Worm (Caenorhabditis elegans) whole organism, L4 larva: ENCODE data around the gene alkb-7.

Source experiments
- F49E8.2 ChIP-seq: sonication (generic microtip); optimal IDR thresholded peaks from 2 replicates; lab custom pipeline; 2016; ENCODE audit warnings: missing compliant biosample characterization, mild to moderate bottlenecking, missing genetic modification characterization, borderline replicate concordance
- Y48G9A.11 ChIP-seq: fragments of 200-800 bp; sonication (Bioruptor generic); IDR thresholded peaks from 2 replicates; pipeline ENCODE4 v1.3.6; 2022; ENCODE audit warnings: missing genetic modification reagents, missing genetic modification characterization, missing compliant biosample characterization
- ZK337.2 ChIP-seq: fragments of 200-800 bp; sonication (Bioruptor generic); IDR thresholded peaks from 2 replicates; pipeline ENCODE4 v1.3.6; 2022; ENCODE audit warnings: missing genetic modification reagents, missing genetic modification characterization, missing compliant biosample characterization
- daf-19 ChIP-seq: fragments of 200-800 bp; sonication (Bioruptor generic); conservative IDR thresholded peaks from 2 replicates; pipeline ENCODE4 v1.3.6; 2022; ENCODE audit warnings: missing genetic modification characterization, missing compliant biosample characterization
- egl-27 ChIP-seq: sonication (generic microtip); optimal IDR thresholded peaks from 3 replicates; lab custom pipeline; 2017; ENCODE audit warnings: missing biosample characterization, missing genetic modification reagents, missing genetic modification characterization
- madf-5 ChIP-seq, 2 experiments: fragments of 200-800 bp; sonication (Bioruptor generic); IDR thresholded peaks; 2 replicates each; pipeline ENCODE4 v1.3.6; 2022; ENCODE audit warnings: missing compliant biosample characterization in 2 of 2, missing genetic modification characterization in 2 of 2
- nhr-11 ChIP-seq: fragments of 150-350 bp; optimal IDR thresholded peaks from 2 replicates; lab custom pipeline; 2014; ENCODE audit warnings: missing biosample characterization, missing genetic modification characterization
- pqm-1 ChIP-seq: sonication (generic microtip); optimal IDR thresholded peaks from 2 replicates; lab custom pipeline; 2017; ENCODE audit warnings: missing biosample characterization, missing genetic modification characterization
- spr-1 ChIP-seq: sonication (generic microtip); optimal IDR thresholded peaks from 2 replicates; lab custom pipeline; 2016; ENCODE audit warnings: mild to moderate bottlenecking, missing genetic modification characterization, missing compliant biosample characterization
- ztf-11 ChIP-seq: fragments of 150-350 bp; optimal IDR thresholded peaks from 2 replicates; lab custom pipeline; 2014; ENCODE audit warnings: missing biosample characterization, missing genetic modification characterization

DNA sequence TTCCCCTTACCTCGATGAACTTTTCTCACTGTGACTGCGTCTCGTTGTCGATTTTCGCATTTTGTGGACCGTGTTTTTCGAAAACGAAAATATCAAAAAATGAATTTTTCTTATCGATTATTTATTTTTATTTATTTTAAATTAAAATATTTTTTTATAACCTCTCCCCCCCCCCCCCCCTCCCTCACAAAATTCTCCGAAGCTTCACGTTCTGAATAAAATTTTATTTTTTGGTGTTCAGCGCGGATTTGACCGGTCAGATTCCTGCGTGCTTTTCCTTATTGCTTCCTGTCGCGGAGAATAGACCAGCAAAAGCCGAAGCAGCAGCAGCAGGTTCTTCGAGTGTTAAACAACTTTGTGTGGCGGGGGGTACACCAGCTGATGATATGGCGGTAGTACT, 30.5 kb upstream of the alkb-7 start, which contains the start of gene Y46G5A.22:
- TF ChIP-seq ZK337.2 (GFP tag; lab: Robert Waterston, UW) (no peak), daf-19 (no peak), egl-27 (tag; lab: Kevin White, UChicago) (no peak), Y48G9A.11 (no peak), F49E8.2 (tag; lab: Kevin White, UChicago) (no peak), ztf-11 (tag; lab: Kevin White, UChicago) (no peak), spr-1 (tag; lab: Kevin White, UChicago) (no peak), nhr-11 (tag; lab: Kevin White, UChicago) (no peak), pqm-1 (tag; lab: Kevin White, UChicago) (no peak), madf-5 (GFP tag; IDR thresholded peaks at IDR 0.05; lab: Robert Waterston, UW) (no peak)
